Worm (Caenorhabditis elegans) whole organism, mixed stage, embryonic: Measurements from ENCODE around the gene Y7A5A.6.
A peak's percentile ranks its signal among the peaks of the same experiment; 100 is the strongest.

Experiments
- lsy-2 ChIP-seq: fragments of 150-350 bp; optimal IDR thresholded peaks from 2 replicates; lab custom pipeline; 2014; ENCODE audit warnings: missing biosample characterization, missing genetic modification characterization
- mep-1 ChIP-seq: fragments of 150-350 bp; optimal IDR thresholded peaks from 2 replicates; lab custom pipeline; 2017; ENCODE audit warnings: missing biosample characterization, missing genetic modification reagents, missing genetic modification characterization, inconsistent platforms
- nhr-28 ChIP-seq: fragments of 150-350 bp; optimal IDR thresholded peaks from 2 replicates; lab custom pipeline; 2014; ENCODE audit warnings: missing biosample characterization, missing genetic modification characterization
- unc-120 ChIP-seq: sonication (generic microtip); optimal IDR thresholded peaks from 2 replicates; lab custom pipeline; 2017; ENCODE audit warnings: missing genetic modification characterization, missing compliant biosample characterization; ENCODE audit not compliant: poor library complexity, severe bottlenecking
- unc-62 ChIP-seq: fragments of 150-350 bp; optimal IDR thresholded peaks from 2 replicates; lab custom pipeline; 2014; ENCODE audit warnings: missing biosample characterization, missing genetic modification reagents, missing genetic modification characterization
- zip-8 ChIP-seq: fragments of 150-350 bp; optimal IDR thresholded peaks from 2 replicates; lab custom pipeline; 2014; ENCODE audit warnings: missing biosample characterization, missing genetic modification characterization
- ztf-11 ChIP-seq: fragments of 150-350 bp; optimal IDR thresholded peaks from 2 replicates; lab custom pipeline; 2014; ENCODE audit warnings: missing biosample characterization, missing genetic modification characterization

ce11 chrX:15841086-15841622 is 41.7 kb upstream of the Y7A5A.6 start, which contains the start of gene serp-1.1:
- TF ChIP-seq mep-1 (tag; lab: Kevin White, UChicago) (peak; percentile 96), ztf-11 (tag; lab: Kevin White, UChicago) (peak; percentile 97), nhr-28 (tag; lab: Kevin White, UChicago) (no peak), lsy-2 (tag; lab: Kevin White, UChicago) (peak; percentile 100), unc-62 (GFP tag; lab: Kevin White, UChicago) (peak; percentile 78), zip-8 (peak; percentile 28), unc-120 (tag; lab: Kevin White, UChicago) (peak; percentile 86)
